Worm (Caenorhabditis elegans) whole organism, early embryonic: ENCODE measurements around the gene sfxn-2.

Experiments used
- B0310.2 ChIP-seq: sonication (generic microtip); optimal IDR thresholded peaks from 2 replicates; lab custom pipeline; 2016; ENCODE audit warnings: mild to moderate bottlenecking, missing genetic modification characterization, missing compliant biosample characterization
- F13C5.2 ChIP-seq: sonication (generic microtip); optimal IDR thresholded peaks from 2 replicates; lab custom pipeline; 2017; ENCODE audit warnings: mild to moderate bottlenecking, missing genetic modification characterization, inconsistent platforms, missing compliant biosample characterization
- ama-1 ChIP-seq: fragments of 150-350 bp; optimal IDR thresholded peaks from 2 replicates; lab custom pipeline; 2014
- ceh-13 ChIP-seq: fragments of 200-800 bp; sonication (Bioruptor generic); optimal IDR thresholded peaks from 2 replicates; lab custom pipeline; 2018; ENCODE audit warnings: mild to moderate bottlenecking, missing genetic modification characterization, missing compliant biosample characterization
- ceh-36 ChIP-seq: sonication (generic microtip); optimal IDR thresholded peaks from 2 replicates; lab custom pipeline; 2016; ENCODE audit warnings: missing genetic modification characterization, inconsistent platforms, missing compliant biosample characterization
- ets-7 ChIP-seq: sonication (generic microtip); optimal IDR thresholded peaks from 2 replicates; lab custom pipeline; 2016; ENCODE audit warnings: missing genotype, missing genetic modification characterization, missing compliant biosample characterization
- flt-1 ChIP-seq: fragments of 200-800 bp; sonication (Bioruptor generic); IDR thresholded peaks from 2 replicates; pipeline ENCODE4 v1.3.6; 2022; ENCODE audit warnings: missing genetic modification characterization, missing compliant biosample characterization
- hmg-4 ChIP-seq: fragments of 200-800 bp; sonication (Bioruptor generic); optimal IDR thresholded peaks from 2 replicates; lab custom pipeline; 2018; ENCODE audit warnings: mild to moderate bottlenecking, missing genetic modification characterization, missing compliant biosample characterization
- hnd-1 ChIP-seq: sonication (generic microtip); optimal IDR thresholded peaks from 2 replicates; lab custom pipeline; 2016; ENCODE audit warnings: missing genetic modification characterization, missing compliant biosample characterization
- pes-1 ChIP-seq: fragments of 200-800 bp; sonication (Bioruptor generic); IDR thresholded peaks from 2 replicates; pipeline ENCODE4 v1.3.6; 2022; ENCODE audit warnings: missing genetic modification reagents, missing genetic modification characterization, missing compliant biosample characterization
- scrt-1 ChIP-seq: fragments of 200-800 bp; sonication (Bioruptor generic); IDR thresholded peaks from 2 replicates; pipeline ENCODE4 v1.3.6; 2022; ENCODE audit warnings: missing genetic modification characterization, missing compliant biosample characterization
- tbx-11 ChIP-seq: fragments of 200-800 bp; sonication (Bioruptor generic); IDR thresholded peaks from 2 replicates; pipeline ENCODE4 v1.3.6; 2022; ENCODE audit warnings: missing genetic modification characterization, missing compliant biosample characterization
- tbx-37 ChIP-seq: fragments of 200-800 bp; sonication (Bioruptor generic); conservative IDR thresholded peaks from 2 replicates; pipeline ENCODE4 v1.3.6; 2022; ENCODE audit warnings: missing genetic modification reagents, missing genetic modification characterization, missing compliant biosample characterization
- tra-4 ChIP-seq: sonication (generic microtip); optimal IDR thresholded peaks from 2 replicates; lab custom pipeline; 2017; ENCODE audit warnings: missing genetic modification characterization, missing compliant biosample characterization

DNA sequence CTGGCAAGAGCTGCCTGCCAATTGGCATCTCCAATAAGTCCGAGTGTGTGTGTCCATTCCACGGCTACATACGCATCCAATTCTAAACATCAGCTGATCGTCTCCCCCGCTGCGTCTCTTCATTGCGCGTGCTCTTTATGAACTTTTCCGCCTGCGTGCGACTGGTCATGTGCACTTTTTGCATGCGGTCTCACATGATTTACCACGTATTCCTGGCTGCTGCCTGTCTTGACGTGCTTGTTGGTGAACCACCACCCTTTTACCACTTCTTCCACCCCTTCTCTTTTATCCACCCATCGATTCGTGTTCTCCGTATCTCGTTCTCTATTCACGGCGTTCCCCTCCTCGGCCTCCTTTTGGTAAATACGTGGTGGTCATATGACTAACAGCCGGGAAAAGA is 6.5 kb downstream of the sfxn-2 start:
- no peak for TF ChIP-seq ceh-13 (GFP tag; lab: Kevin White, UChicago)
- peak; percentile 70 for TF ChIP-seq scrt-1 (GFP tag; lab: Robert Waterston, UW)
- no peak for TF ChIP-seq flt-1 (GFP tag; lab: Robert Waterston, UW)
- 0 out of 2 replicates have a peak, but pooled peaks have one; percentile 45 for TF ChIP-seq tbx-11 (GFP tag; lab: Robert Waterston, UW)
- no peak for TF ChIP-seq tra-4 (tag; lab: Kevin White, UChicago)
- peak; percentile 81 for TF ChIP-seq F13C5.2
- TF ChIP-seq hnd-1 (tag; lab: Kevin White, UChicago), result no peak
- TF ChIP-seq ets-7 (tag; lab: Kevin White, UChicago), result no peak
- no peak for TF ChIP-seq ceh-36
- TF ChIP-seq pes-1 (GFP tag; lab: Robert Waterston, UW), result no peak
- TF ChIP-seq tbx-37, result no peak; the same call in 1 of the 2 replicates
- TF ChIP-seq ama-1 (lab: Kevin White, UChicago), result no peak
- TF ChIP-seq B0310.2, result peak; percentile 41
- TF ChIP-seq hmg-4 (GFP tag; lab: Kevin White, UChicago), result peak; percentile 93
